Worm (Caenorhabditis elegans) whole organism, L4 larva: ENCODE results near the gene H19J13.2.

Source experiments
- D1046.2 ChIP-seq: fragments of 200-800 bp; sonication (Bioruptor generic); IDR thresholded peaks from 2 replicates; pipeline ENCODE4 v1.3.6; 2022; ENCODE audit warnings: missing genetic modification characterization, missing compliant biosample characterization
- F37D6.2 ChIP-seq: sonication (generic microtip); optimal IDR thresholded peaks from 2 replicates; lab custom pipeline; 2016; ENCODE audit warnings: mild to moderate bottlenecking, missing genetic modification characterization, missing compliant biosample characterization
- F49E8.2 ChIP-seq: sonication (generic microtip); optimal IDR thresholded peaks from 2 replicates; lab custom pipeline; 2016; ENCODE audit warnings: missing compliant biosample characterization, mild to moderate bottlenecking, missing genetic modification characterization, borderline replicate concordance
- T20F7.1 ChIP-seq: fragments of 200-800 bp; sonication (Bioruptor generic); optimal IDR thresholded peaks from 2 replicates; lab custom pipeline; 2018; ENCODE audit warnings: mild to moderate bottlenecking, missing genetic modification characterization, missing compliant biosample characterization
- Y105C5A.15 ChIP-seq: fragments of 200-800 bp; sonication (Bioruptor generic); IDR thresholded peaks from 2 replicates; pipeline ENCODE4 v1.3.6; 2022; ENCODE audit warnings: missing genetic modification characterization, missing compliant biosample characterization
- Y48G9A.11 ChIP-seq: fragments of 200-800 bp; sonication (Bioruptor generic); IDR thresholded peaks from 2 replicates; pipeline ENCODE4 v1.3.6; 2022; ENCODE audit warnings: missing genetic modification reagents, missing genetic modification characterization, missing compliant biosample characterization
- ZK546.5 ChIP-seq, 2 experiments: sonication (generic microtip); optimal IDR thresholded peaks; 2 replicates each; lab custom pipeline; 2017; ENCODE audit warnings: missing biosample characterization in 2 of 2, missing genetic modification characterization in 2 of 2
- aha-1 ChIP-seq: fragments of 150-350 bp; peaks from one replicate; lab custom pipeline; 2014; ENCODE audit warnings: missing biosample characterization, missing genetic modification characterization
- aly-2 ChIP-seq: sonication (generic microtip); optimal IDR thresholded peaks from 2 replicates; lab custom pipeline; 2018; ENCODE audit warnings: missing biosample characterization, missing genetic modification characterization
- ama-1 ChIP-seq: fragments of 150-350 bp; optimal IDR thresholded peaks from 2 replicates; lab custom pipeline; 2014; ENCODE audit warnings: inconsistent platforms, mixed read lengths
- ceh-20 ChIP-seq: fragments of 200-800 bp; sonication (Bioruptor generic); IDR thresholded peaks from 2 replicates; pipeline ENCODE4 v1.3.6; 2022; ENCODE audit warnings: missing genetic modification reagents, missing genetic modification characterization, missing compliant biosample characterization
- ceh-44 ChIP-seq: fragments of 200-800 bp; sonication (Bioruptor generic); IDR thresholded peaks from 2 replicates; pipeline ENCODE4 v1.3.6; 2022; ENCODE audit warnings: missing genetic modification reagents, missing genetic modification characterization, missing compliant biosample characterization
- ceh-82 ChIP-seq: sonication (generic microtip); optimal IDR thresholded peaks from 2 replicates; lab custom pipeline; 2017; ENCODE audit warnings: missing biosample characterization, missing genetic modification characterization
- cey-2 ChIP-seq: sonication (generic microtip); optimal IDR thresholded peaks from 3 replicates; lab custom pipeline; 2017; ENCODE audit warnings: missing genetic modification characterization, mild to moderate bottlenecking, missing compliant biosample characterization, antibody characterized with exemption, borderline replicate concordance; ENCODE audit not compliant: insufficient read depth
- dmd-8 ChIP-seq: fragments of 200-800 bp; sonication (Bioruptor generic); IDR thresholded peaks from 2 replicates; pipeline ENCODE4 v1.3.6; 2022; ENCODE audit warnings: missing genetic modification characterization, missing compliant biosample characterization
- dpl-1 ChIP-seq: fragments of 150-350 bp; optimal IDR thresholded peaks from 2 replicates; lab custom pipeline; 2014; ENCODE audit warnings: missing biosample characterization, missing genetic modification reagents, missing genetic modification characterization
- dve-1 ChIP-seq: sonication (generic microtip); optimal IDR thresholded peaks from 2 replicates; lab custom pipeline; 2017; ENCODE audit warnings: antibody characterized with exemption, mild to moderate bottlenecking, missing genetic modification characterization, missing compliant biosample characterization; ENCODE audit not compliant: insufficient read depth
- hlh-30 ChIP-seq: sonication (generic microtip); optimal IDR thresholded peaks from 2 replicates; lab custom pipeline; 2017; ENCODE audit warnings: antibody characterized with exemption, mild to moderate bottlenecking, missing genetic modification characterization, missing compliant biosample characterization; ENCODE audit not compliant: insufficient read depth
- hmg-1.1 ChIP-seq: fragments of 200-800 bp; sonication (Bioruptor generic); IDR thresholded peaks from 2 replicates; pipeline ENCODE4 v1.3.6; 2022; ENCODE audit warnings: missing genetic modification reagents, missing genetic modification characterization, missing compliant biosample characterization
- jun-1 ChIP-seq: fragments of 150-350 bp; optimal IDR thresholded peaks from 2 replicates; lab custom pipeline; 2014; ENCODE audit warnings: missing biosample characterization, missing genetic modification reagents, missing genetic modification characterization
- lim-7 ChIP-seq: fragments of 200-800 bp; sonication (Bioruptor generic); IDR thresholded peaks from 2 replicates; pipeline ENCODE4 v1.3.6; 2022; ENCODE audit warnings: missing genetic modification characterization, missing compliant biosample characterization
- lin-15B ChIP-seq: fragments of 150-350 bp; sonication (generic microtip); optimal IDR thresholded peaks from 3 replicates; lab custom pipeline; 2014; ENCODE audit warnings: missing biosample characterization, missing genetic modification characterization
- lsy-2 ChIP-seq, 2 experiments: fragments of 150-350 bp in 1 of 2; sonication (generic microtip) in 1 of 2; optimal IDR thresholded peaks; 2 replicates each; lab custom pipeline; 2014 to 2017; ENCODE audit warnings: missing biosample characterization in 2 of 2, missing genetic modification characterization in 2 of 2
- madf-9 ChIP-seq: fragments of 200-800 bp; sonication (Bioruptor generic); conservative IDR thresholded peaks from 2 replicates; pipeline ENCODE4 v1.3.6; 2022; ENCODE audit warnings: missing genetic modification reagents, missing genetic modification characterization, missing compliant biosample characterization
- mdl-1 ChIP-seq, 2 experiments: fragments of 150-350 bp in 1 of 2; sonication (generic microtip) in 1 of 2; optimal IDR thresholded peaks; 2 replicates each; lab custom pipeline; 2014 to 2017; ENCODE audit warnings: missing biosample characterization in 2 of 2, missing genetic modification characterization in 2 of 2
- mes-2 ChIP-seq: sonication (generic microtip); optimal IDR thresholded peaks from 2 replicates; lab custom pipeline; 2016; ENCODE audit warnings: missing genotype, mild to moderate bottlenecking, missing genetic modification characterization, missing compliant biosample characterization; ENCODE audit not compliant: poor library complexity, severe bottlenecking
- mxl-2 ChIP-seq: fragments of 200-800 bp; sonication (Bioruptor generic); conservative IDR thresholded peaks from 2 replicates; pipeline ENCODE4 v1.3.6; 2022; ENCODE audit warnings: missing genetic modification reagents, missing genetic modification characterization, missing compliant biosample characterization
- nhr-102 ChIP-seq: sonication (generic microtip); optimal IDR thresholded peaks from 2 replicates; lab custom pipeline; 2016; ENCODE audit warnings: mild to moderate bottlenecking, missing genetic modification characterization, moderate library complexity, missing compliant biosample characterization
- nhr-11 ChIP-seq: fragments of 150-350 bp; optimal IDR thresholded peaks from 2 replicates; lab custom pipeline; 2014; ENCODE audit warnings: missing biosample characterization, missing genetic modification characterization
- nhr-28 ChIP-seq: fragments of 150-350 bp; optimal IDR thresholded peaks from 2 replicates; lab custom pipeline; 2014; ENCODE audit warnings: missing biosample characterization, missing genetic modification characterization
- nhr-41 ChIP-seq: fragments of 200-800 bp; sonication (Bioruptor generic); IDR thresholded peaks from 2 replicates; pipeline ENCODE4 v1.3.6; 2022; ENCODE audit warnings: missing genetic modification reagents, missing genetic modification characterization, missing compliant biosample characterization
- pha-4 ChIP-seq, 2 experiments: fragments of 150-350 bp in 1 of 2; fragments of 200-800 bp in 1 of 2; sonication (Bioruptor generic) in 1 of 2; IDR thresholded peaks in 1 of 2; optimal IDR thresholded peaks in 1 of 2; 2 replicates each; pipeline versions ENCODE4 v1.3.6 to Lab custom; 2014 to 2022; ENCODE audit warnings: missing genetic modification characterization in 2 of 2, missing genetic modification reagents in 2 of 2, missing biosample characterization in 1 of 2, missing compliant biosample characterization in 1 of 2
- rbr-2 ChIP-seq: sonication (generic microtip); optimal IDR thresholded peaks from 2 replicates; lab custom pipeline; 2016; ENCODE audit warnings: missing genotype, missing genetic modification characterization, missing compliant biosample characterization
- saeg-2 ChIP-seq: fragments of 200-800 bp; sonication (Bioruptor generic); IDR thresholded peaks from 2 replicates; pipeline ENCODE4 v1.3.6; 2022; ENCODE audit warnings: missing genetic modification reagents, missing genetic modification characterization, missing compliant biosample characterization
- set-16 ChIP-seq: fragments of 200-800 bp; sonication (Bioruptor generic); IDR thresholded peaks from 2 replicates; pipeline ENCODE4 v1.3.6; 2022; ENCODE audit warnings: missing genetic modification reagents, missing genetic modification characterization, missing compliant biosample characterization
- skn-1 ChIP-seq: fragments of 150-350 bp; optimal IDR thresholded peaks from 2 replicates; lab custom pipeline; 2014; ENCODE audit warnings: missing biosample characterization, missing genetic modification characterization
- snpc-1.2 ChIP-seq: fragments of 200-800 bp; sonication (Bioruptor generic); IDR thresholded peaks from 2 replicates; pipeline ENCODE4 v1.3.6; 2022; ENCODE audit warnings: missing genetic modification reagents, missing genetic modification characterization, missing compliant biosample characterization
- snpc-4 ChIP-seq: fragments of 150-350 bp; optimal IDR thresholded peaks from 2 replicates; lab custom pipeline; 2014; ENCODE audit warnings: missing biosample characterization, missing genetic modification characterization
- spr-3 ChIP-seq: fragments of 200-800 bp; sonication (Bioruptor generic); optimal IDR thresholded peaks from 2 replicates; lab custom pipeline; 2018; ENCODE audit warnings: mild to moderate bottlenecking, missing genetic modification characterization, missing compliant biosample characterization
- vab-7 ChIP-seq: fragments of 200-800 bp; sonication (Bioruptor generic); IDR thresholded peaks from 2 replicates; pipeline ENCODE4 v1.3.6; 2022; ENCODE audit warnings: missing genetic modification reagents, missing genetic modification characterization, missing compliant biosample characterization
- zfp-3 ChIP-seq: fragments of 200-800 bp; sonication (Bioruptor generic); conservative IDR thresholded peaks from 2 replicates; pipeline ENCODE4 v1.3.6; 2022; ENCODE audit warnings: missing genetic modification reagents, missing genetic modification characterization, missing compliant biosample characterization
- zip-2 ChIP-seq: fragments of 150-350 bp; optimal IDR thresholded peaks from 2 replicates; lab custom pipeline; 2014; ENCODE audit warnings: missing biosample characterization, missing genetic modification characterization

Gene H19J13.2

DNA sequence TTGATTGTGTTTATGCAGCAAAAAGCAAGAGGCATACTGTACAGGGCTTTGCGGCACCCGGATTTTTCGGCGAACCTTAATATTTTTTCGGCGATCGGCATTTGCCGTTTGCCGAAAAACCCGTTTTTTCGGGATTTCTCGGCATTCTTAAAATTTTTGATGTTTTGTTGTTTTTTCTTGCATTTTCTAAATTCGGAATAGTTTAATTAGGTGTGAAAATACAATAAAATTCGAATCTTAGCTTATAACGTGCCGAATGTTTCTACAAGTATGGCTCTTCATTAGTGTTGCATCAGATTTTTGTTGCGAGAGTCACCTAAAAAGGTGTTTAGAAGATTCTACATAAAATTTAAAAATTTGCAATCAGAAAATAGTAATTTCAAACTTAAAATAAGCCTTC, 1.8 kb upstream of the H19J13.2 start, which contains the start of gene C04B4.6 (continued):
- TF ChIP-seq mdl-1 (tag; optimal IDR thresholded peaks at IDR 0.05; lab: Kevin White, UChicago) = no peak

DNA sequence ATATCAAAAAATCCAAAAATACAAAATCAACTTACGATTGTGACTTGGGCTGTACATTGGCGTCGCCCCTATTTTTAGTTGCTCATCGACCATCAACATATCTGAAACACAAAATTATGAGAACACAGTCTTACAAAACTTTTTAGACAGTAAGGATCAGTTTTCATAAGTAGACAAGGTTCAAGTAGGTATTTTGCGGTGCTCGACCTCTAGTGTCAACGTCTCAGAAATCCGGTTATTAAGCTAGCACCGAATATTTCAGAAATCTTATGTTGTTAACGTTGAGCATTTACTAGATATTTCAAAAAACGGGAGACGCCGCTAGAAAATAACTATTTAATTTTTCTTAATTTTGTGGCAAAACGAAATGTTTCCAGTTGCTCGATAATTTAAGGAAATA, 2.9 kb downstream of the H19J13.2 start, which contains the start of gene otpl-8:
Gene otpl-8 (minus strand): TSS at position 101 of the 400 bp plus-strand sequence.
- TF ChIP-seq ceh-44 (GFP tag; lab: Robert Waterston, UW) (no peak), saeg-2 (GFP tag; lab: Robert Waterston, UW) (no peak), mes-2 (tag; lab: Kevin White, UChicago) (no peak), nhr-102 (tag; lab: Kevin White, UChicago) (no peak), nhr-28 (tag; lab: Kevin White, UChicago) (no peak), mxl-2 (GFP tag; lab: Robert Waterston, UW) (no peak)

DNA sequence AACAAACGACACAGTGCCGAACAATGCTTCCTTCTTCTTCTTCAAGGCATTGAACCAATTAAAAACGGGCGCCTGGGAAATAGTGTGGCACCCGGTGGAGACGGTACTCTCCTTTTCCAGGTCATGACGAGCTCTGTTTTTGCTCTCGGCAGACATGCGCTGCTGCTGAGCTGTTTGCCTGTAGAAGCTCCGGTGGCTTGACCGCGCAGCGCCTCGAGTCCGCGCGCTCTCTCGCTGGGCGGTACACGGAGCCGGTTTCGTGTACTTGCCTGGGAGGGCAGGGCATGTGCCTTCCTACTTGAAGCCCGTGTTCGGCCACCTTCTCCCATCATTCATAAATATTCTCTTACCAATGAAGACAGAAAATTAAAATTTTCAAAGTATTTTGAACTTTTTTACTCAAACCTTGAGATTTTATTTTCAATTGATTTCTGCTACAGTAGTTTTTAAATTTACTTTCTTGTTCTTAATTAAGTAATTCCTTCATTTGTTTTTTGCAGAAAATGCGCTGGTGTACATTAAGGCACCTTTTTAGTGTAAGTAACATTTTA, 13.3 kb downstream of the H19J13.2 start, which contains the start of gene E01G6.1:
Gene E01G6.1 (plus strand): TSS at position 501 of the 551 bp plus-strand sequence.
- TF ChIP-seq dmd-8 (GFP tag; lab: Robert Waterston, UW) (0 out of 2 replicates have a peak, but pooled peaks have one; percentile 37), set-16 (GFP tag; lab: Robert Waterston, UW) (peak; percentile 93), cey-2 (tag; lab: Kevin White, UChicago) (no peak)
- TF ChIP-seq, all 104 proteins: peak for 2

DNA sequence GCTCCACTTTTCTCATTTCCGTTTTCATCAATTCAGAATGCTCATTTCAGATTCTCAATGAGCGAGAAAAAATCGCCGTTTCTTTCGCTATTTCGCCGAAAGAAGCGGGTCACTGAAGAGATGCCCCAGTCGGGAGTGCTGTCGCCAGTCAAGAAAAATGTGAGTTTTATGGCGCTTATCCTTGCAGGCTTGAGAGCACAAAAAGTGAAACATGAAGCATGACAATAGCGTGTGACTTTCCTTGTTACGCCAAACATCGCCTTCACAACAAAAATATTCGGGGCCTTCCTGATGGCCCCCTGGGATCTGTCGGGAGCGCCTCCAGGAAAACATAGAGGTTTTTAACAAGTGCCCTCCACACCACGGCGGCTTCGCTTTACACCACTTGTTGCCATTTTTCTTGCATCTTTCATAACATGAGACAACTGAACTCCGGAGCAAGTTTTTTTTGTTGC, 17.1 kb downstream of the H19J13.2 start, which contains the start of gene E01G6.2:
Gene E01G6.2 (plus strand): TSS at position 51 of the 455 bp plus-strand sequence.
- TF ChIP-seq dpl-1 (GFP tag; lab: Kevin White, UChicago) (no peak), nhr-11 (tag; lab: Kevin White, UChicago) (no peak), vab-7 (no peak), hmg-1.1 (GFP tag; lab: Robert Waterston, UW) (0 out of 2 replicates have a peak, but pooled peaks have one; percentile 31), D1046.2 (GFP tag; lab: Robert Waterston, UW) (no peak), F49E8.2 (tag; lab: Kevin White, UChicago) (no peak), lin-15B (no peak), snpc-4 (tag; lab: Kevin White, UChicago) (no peak), zip-2 (tag; lab: Kevin White, UChicago) (no peak), ZK546.5 (tag; optimal IDR thresholded peaks at IDR 0.05; lab: Kevin White, UChicago) (no peak), lim-7 (no peak), lsy-2 (tag; optimal IDR thresholded peaks at IDR 0.05; lab: Kevin White, UChicago) (no peak), Y48G9A.11 (no peak), rbr-2 (tag; lab: Kevin White, UChicago) (no peak), nhr-102 (tag; lab: Kevin White, UChicago) (no peak), ceh-20 (0 out of 2 replicates have a peak, but pooled peaks have one; percentile 29), snpc-1.2 (no peak), aha-1 (tag; lab: Kevin White, UChicago) (peak; percentile 94), skn-1 (tag; lab: Kevin White, UChicago) (no peak), hlh-30 (peak; percentile 56), T20F7.1 (GFP tag; lab: Kevin White, UChicago) (no peak), ama-1 (lab: Kevin White, UChicago) (no peak)

DNA sequence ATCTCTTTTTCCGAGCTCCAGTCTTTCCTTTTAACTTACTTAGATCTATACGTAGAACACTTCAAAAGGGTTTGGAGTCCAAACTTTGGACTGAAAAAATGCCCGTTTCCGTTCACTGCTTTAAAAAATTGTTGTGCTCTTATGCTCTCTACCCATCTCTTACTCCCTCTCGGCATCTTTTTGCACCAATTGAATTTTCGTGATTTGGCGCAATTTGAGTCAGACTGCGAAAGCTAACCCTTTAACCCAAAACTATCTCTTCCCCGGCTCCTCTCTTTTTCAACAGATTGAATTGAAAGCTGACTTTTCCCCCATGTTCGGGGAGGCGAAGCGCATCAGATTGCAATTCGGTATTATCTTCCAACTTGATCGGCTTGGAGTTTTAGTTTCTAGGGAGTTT, 21.6 kb downstream of the H19J13.2 start:
- TF ChIP-seq Y105C5A.15 (GFP tag; lab: Robert Waterston, UW) (no peak), lsy-2 (tag; optimal IDR thresholded peaks at IDR 0.05; lab: Kevin White, UChicago) (no peak), vab-7 (no peak), zfp-3 (GFP tag; lab: Robert Waterston, UW) (no peak), pha-4 (GFP tag; IDR thresholded peaks at IDR 0.05; lab: Robert Waterston, UW) (no peak), pha-4 (tag; optimal IDR thresholded peaks at IDR 0.05; lab: Kevin White, UChicago) (no peak), ceh-82 (no peak), F37D6.2 (tag; lab: Kevin White, UChicago) (no peak), spr-3 (no peak), dve-1 (tag; lab: Kevin White, UChicago) (no peak), set-16 (GFP tag; lab: Robert Waterston, UW) (no peak), aly-2 (tag; lab: Kevin White, UChicago) (no peak), snpc-1.2 (no peak), jun-1 (tag; lab: Kevin White, UChicago) (no peak), madf-9 (GFP tag; lab: Robert Waterston, UW) (no peak), hlh-30 (no peak), nhr-41 (GFP tag; lab: Robert Waterston, UW) (no peak), snpc-4 (tag; lab: Kevin White, UChicago) (no peak)
